Fruit fly (Drosophila melanogaster) whole organism, embryonic: Measurements from ENCODE around the gene mio.

Source experiments
- Antp ChIP-seq: fragments of 200-800 bp; sonication (Bioruptor generic); optimal IDR thresholded peaks from 3 replicates; lab custom pipeline; 2016; ENCODE audit warnings: missing biosample characterization, missing genetic modification characterization
- BEAF-32 ChIP-seq: fragments of 200-800 bp; sonication (Bioruptor generic); optimal IDR thresholded peaks from 3 replicates; lab custom pipeline; 2017; ENCODE audit warnings: missing biosample characterization, missing genetic modification characterization, mild to moderate bottlenecking, moderate library complexity, missing genetic modification reagents
- CG1024 ChIP-seq: fragments of 200-800 bp; sonication (Bioruptor generic); IDR thresholded peaks from 2 replicates; pipeline ENCODE4 v1.3.6; 2022; ENCODE audit warnings: missing biosample characterization, missing genetic modification characterization
- CG11695 ChIP-seq: fragments of 200-800 bp; sonication (Bioruptor generic); IDR thresholded peaks from 3 replicates; pipeline ENCODE4 v1.3.6; 2022; ENCODE audit warnings: missing biosample characterization, missing genetic modification characterization
- CG11723 ChIP-seq: fragments of 200-800 bp; sonication (Bioruptor generic); optimal IDR thresholded peaks from 2 replicates; lab custom pipeline; 2017; ENCODE audit warnings: missing biosample characterization, mild to moderate bottlenecking, missing genetic modification characterization
- CG12744 ChIP-seq: fragments of 200-800 bp; sonication (Bioruptor generic); optimal IDR thresholded peaks from 2 replicates; lab custom pipeline; 2016; ENCODE audit warnings: missing biosample characterization, missing genetic modification characterization
- CG14050 ChIP-seq: fragments of 200-800 bp; sonication (Bioruptor generic); IDR thresholded peaks from 3 replicates; pipeline ENCODE4 v1.3.6; 2022; ENCODE audit warnings: missing biosample characterization, missing genetic modification characterization
- CG16813 ChIP-seq: fragments of 200-800 bp; sonication (Bioruptor generic); IDR thresholded peaks from 3 replicates; pipeline ENCODE4 v1.3.6; 2022; ENCODE audit warnings: missing biosample characterization, missing genetic modification characterization; ENCODE audit not compliant: partially characterized antibody
- CG17328 ChIP-seq: fragments of 200-800 bp; sonication (Bioruptor generic); IDR thresholded peaks from 2 replicates; pipeline ENCODE4 v1.3.6; 2022; ENCODE audit warnings: missing biosample characterization, missing genetic modification characterization
- CG1792 ChIP-seq: fragments of 200-800 bp; sonication (Bioruptor generic); optimal IDR thresholded peaks from 2 replicates; lab custom pipeline; 2016; ENCODE audit warnings: missing biosample characterization, missing genetic modification characterization
- CG18764 ChIP-seq: fragments of 200-800 bp; sonication (Bioruptor generic); optimal IDR thresholded peaks from 3 replicates; lab custom pipeline; 2016; ENCODE audit warnings: missing biosample characterization, missing genetic modification characterization
- CG34224 ChIP-seq: fragments of 200-800 bp; sonication (Bioruptor generic); IDR thresholded peaks from 3 replicates; pipeline ENCODE4 v1.3.6; 2022; ENCODE audit warnings: missing biosample characterization, missing genetic modification characterization; ENCODE audit not compliant: partially characterized antibody
- CG3847 ChIP-seq: fragments of 200-800 bp; sonication (Bioruptor generic); IDR thresholded peaks from 2 replicates; pipeline ENCODE4 v1.3.6; 2022; ENCODE audit warnings: missing biosample characterization, missing genetic modification characterization
- CG4328 ChIP-seq: fragments of 200-800 bp; sonication (Bioruptor generic); optimal IDR thresholded peaks from 3 replicates; lab custom pipeline; 2017; ENCODE audit warnings: missing biosample characterization, missing genetic modification reagents, missing genetic modification characterization
- CG4404 ChIP-seq: fragments of 200-800 bp; sonication (Bioruptor generic); IDR thresholded peaks from 2 replicates; pipeline ENCODE4 v1.3.6; 2022; ENCODE audit warnings: missing biosample characterization, missing genetic modification characterization
- CG6689 ChIP-seq: fragments of 200-800 bp; sonication (Bioruptor generic); IDR thresholded peaks from 2 replicates; pipeline ENCODE4 v1.3.6; 2022; ENCODE audit warnings: missing biosample characterization, missing genetic modification characterization
- CG8281 ChIP-seq: fragments of 200-800 bp; sonication (Bioruptor generic); optimal IDR thresholded peaks from 2 replicates; lab custom pipeline; 2018; ENCODE audit warnings: missing biosample characterization, mild to moderate bottlenecking, missing genetic modification characterization, moderate library complexity
- CG9817 ChIP-seq: fragments of 200-800 bp; sonication (Bioruptor generic); optimal IDR thresholded peaks from 2 replicates; lab custom pipeline; 2018; ENCODE audit warnings: missing biosample characterization, mild to moderate bottlenecking, missing genetic modification characterization, moderate library complexity
- CG9876 ChIP-seq: fragments of 200-800 bp; sonication (Bioruptor generic); optimal IDR thresholded peaks from 2 replicates; lab custom pipeline; 2016; ENCODE audit warnings: missing biosample characterization, missing genetic modification characterization
- Drgx ChIP-seq: fragments of 200-800 bp; sonication (Bioruptor generic); IDR thresholded peaks from 2 replicates; pipeline ENCODE4 v1.3.6; 2022; ENCODE audit warnings: missing biosample characterization, missing genetic modification characterization
- HLH54F ChIP-seq: fragments of 200-800 bp; sonication (Bioruptor generic); optimal IDR thresholded peaks from 3 replicates; lab custom pipeline; 2016; ENCODE audit warnings: missing biosample characterization, missing genetic modification characterization
- Hey ChIP-seq: fragments of 200-800 bp; sonication (Bioruptor generic); optimal IDR thresholded peaks from 3 replicates; lab custom pipeline; 2018; ENCODE audit warnings: missing biosample characterization, mild to moderate bottlenecking, missing genetic modification characterization
- Hr78 ChIP-seq, 2 experiments: fragments of 200-800 bp in 1 of 2; fragments of >200 bp in 1 of 2; sonication (Bioruptor generic) in 1 of 2; optimal IDR thresholded peaks; 2 replicates each; lab custom pipeline; 2017 to 2019; ENCODE audit warnings: missing biosample characterization in 2 of 2, missing genetic modification characterization in 2 of 2, mild to moderate bottlenecking in 1 of 2, moderate library complexity in 1 of 2
- Kr ChIP-seq: fragments of 200-800 bp; sonication (Bioruptor generic); optimal IDR thresholded peaks from 2 replicates; lab custom pipeline; 2017; ENCODE audit warnings: missing biosample characterization, mild to moderate bottlenecking, missing genetic modification characterization
- NC2α ChIP-seq: fragments of 200-800 bp; sonication (Bioruptor generic); optimal IDR thresholded peaks from 2 replicates; lab custom pipeline; 2016; ENCODE audit warnings: missing biosample characterization, missing genetic modification characterization
- Nf-YB ChIP-seq: fragments of 200-800 bp; sonication (Bioruptor generic); optimal IDR thresholded peaks from 3 replicates; lab custom pipeline; 2019; ENCODE audit warnings: missing biosample characterization, mild to moderate bottlenecking, missing genetic modification characterization, moderate library complexity
- Oli ChIP-seq: fragments of 200-800 bp; sonication (Bioruptor generic); optimal IDR thresholded peaks from 2 replicates; lab custom pipeline; 2018; ENCODE audit warnings: missing biosample characterization, mild to moderate bottlenecking, missing genetic modification characterization, moderate library complexity
- Rfx ChIP-seq: fragments of 200-800 bp; sonication (Bioruptor generic); IDR thresholded peaks from 2 replicates; pipeline ENCODE4 v1.3.6; 2022; ENCODE audit warnings: missing biosample characterization, missing genetic modification characterization
- Six4 ChIP-seq: fragments of 200-800 bp; sonication (Bioruptor generic); optimal IDR thresholded peaks from 2 replicates; lab custom pipeline; 2016; ENCODE audit warnings: missing biosample characterization, missing genetic modification characterization
- Xbp1 ChIP-seq: fragments of 200-800 bp; sonication (Bioruptor generic); optimal IDR thresholded peaks from 3 replicates; lab custom pipeline; 2016; ENCODE audit warnings: missing biosample characterization, mild to moderate bottlenecking, missing genetic modification characterization
- cas ChIP-seq: fragments of 200-800 bp; sonication (Bioruptor generic); IDR thresholded peaks from 2 replicates; pipeline ENCODE4 v1.3.6; 2022; ENCODE audit warnings: missing biosample characterization, missing genetic modification characterization
- caup ChIP-seq: fragments of 200-800 bp; sonication (Bioruptor generic); optimal IDR thresholded peaks from 3 replicates; lab custom pipeline; 2017; ENCODE audit warnings: missing biosample characterization, mild to moderate bottlenecking, missing genetic modification characterization, moderate library complexity; ENCODE audit not compliant: severe bottlenecking
- crc ChIP-seq: fragments of 200-800 bp; sonication (Bioruptor generic); optimal IDR thresholded peaks from 2 replicates; lab custom pipeline; 2016; ENCODE audit warnings: missing biosample characterization, missing genetic modification characterization
- dati ChIP-seq: fragments of 200-800 bp; sonication (Bioruptor generic); IDR thresholded peaks from 2 replicates; pipeline ENCODE4 v1.3.6; 2022; ENCODE audit warnings: missing biosample characterization, missing genetic modification characterization
- dimm ChIP-seq: fragments of 200-800 bp; sonication (Bioruptor generic); IDR thresholded peaks from 2 replicates; pipeline ENCODE4 v1.3.6; 2022; ENCODE audit warnings: missing biosample characterization, missing genetic modification characterization
- fd102C ChIP-seq: fragments of 200-800 bp; sonication (Bioruptor generic); optimal IDR thresholded peaks from 2 replicates; lab custom pipeline; 2018; ENCODE audit warnings: missing biosample characterization, mild to moderate bottlenecking, missing genetic modification characterization, moderate library complexity
- ftz-f1 ChIP-seq: fragments of 200-800 bp; sonication (Bioruptor generic); optimal IDR thresholded peaks from 2 replicates; lab custom pipeline; 2016; ENCODE audit warnings: missing biosample characterization, missing genetic modification characterization
- gem ChIP-seq: fragments of 200-800 bp; sonication (Bioruptor generic); optimal IDR thresholded peaks from 2 replicates; lab custom pipeline; 2019; ENCODE audit warnings: missing biosample characterization, mild to moderate bottlenecking, missing genetic modification characterization, moderate library complexity
- gro ChIP-seq: fragments of 200-800 bp; sonication (Bioruptor generic); optimal IDR thresholded peaks from 2 replicates; lab custom pipeline; 2016; ENCODE audit warnings: missing biosample characterization, missing genetic modification characterization
- her ChIP-seq: fragments of 200-800 bp; sonication (Bioruptor generic); optimal IDR thresholded peaks from 2 replicates; lab custom pipeline; 2016; ENCODE audit warnings: missing biosample characterization, missing genetic modification characterization
- lab ChIP-seq: fragments of 200-800 bp; sonication (Bioruptor generic); optimal IDR thresholded peaks from 3 replicates; lab custom pipeline; 2017; ENCODE audit warnings: missing biosample characterization, missing genetic modification characterization, mild to moderate bottlenecking, moderate library complexity, missing genetic modification reagents
- lbe ChIP-seq: fragments of 200-800 bp; sonication (Bioruptor generic); optimal IDR thresholded peaks from 2 replicates; lab custom pipeline; 2016; ENCODE audit warnings: missing biosample characterization, mild to moderate bottlenecking, missing genetic modification characterization
- mld ChIP-seq: fragments of 200-800 bp; sonication (Bioruptor generic); IDR thresholded peaks from 3 replicates; pipeline ENCODE4 v1.3.6; 2022; ENCODE audit warnings: missing biosample characterization, missing genetic modification characterization; ENCODE audit not compliant: partially characterized antibody
- sima ChIP-seq: fragments of 200-800 bp; sonication (Bioruptor generic); optimal IDR thresholded peaks from 2 replicates; lab custom pipeline; 2016; ENCODE audit warnings: missing biosample characterization, missing genetic modification characterization
- sna ChIP-seq: fragments of 200-800 bp; sonication (Bioruptor generic); IDR thresholded peaks from 2 replicates; pipeline ENCODE4 v1.3.6; 2022; ENCODE audit warnings: missing biosample characterization, missing genetic modification characterization; ENCODE audit not compliant: partially characterized antibody
- sr ChIP-seq: fragments of 200-800 bp; sonication (Bioruptor generic); IDR thresholded peaks from 3 replicates; pipeline ENCODE4 v1.3.6; 2022; ENCODE audit warnings: missing biosample characterization, missing genetic modification characterization
- tio ChIP-seq: fragments of 200-800 bp; sonication (Bioruptor generic); optimal IDR thresholded peaks from 2 replicates; lab custom pipeline; 2017; ENCODE audit warnings: missing biosample characterization, missing genetic modification characterization, inconsistent platforms
- ttk ChIP-seq: fragments of 200-800 bp; sonication (Bioruptor generic); IDR thresholded peaks from 2 replicates; pipeline ENCODE4 v2.1.2; 2022; ENCODE audit warnings: missing biosample characterization, missing genetic modification characterization
- tx ChIP-seq: fragments of 200-800 bp; sonication (Bioruptor generic); optimal IDR thresholded peaks from 2 replicates; lab custom pipeline; 2016; ENCODE audit warnings: missing biosample characterization, missing genetic modification characterization
- unpg ChIP-seq: fragments of 200-800 bp; sonication (Bioruptor generic); optimal IDR thresholded peaks from 3 replicates; lab custom pipeline; 2018; ENCODE audit warnings: missing biosample characterization, mild to moderate bottlenecking, missing genetic modification characterization, moderate library complexity

mio gene

DNA sequence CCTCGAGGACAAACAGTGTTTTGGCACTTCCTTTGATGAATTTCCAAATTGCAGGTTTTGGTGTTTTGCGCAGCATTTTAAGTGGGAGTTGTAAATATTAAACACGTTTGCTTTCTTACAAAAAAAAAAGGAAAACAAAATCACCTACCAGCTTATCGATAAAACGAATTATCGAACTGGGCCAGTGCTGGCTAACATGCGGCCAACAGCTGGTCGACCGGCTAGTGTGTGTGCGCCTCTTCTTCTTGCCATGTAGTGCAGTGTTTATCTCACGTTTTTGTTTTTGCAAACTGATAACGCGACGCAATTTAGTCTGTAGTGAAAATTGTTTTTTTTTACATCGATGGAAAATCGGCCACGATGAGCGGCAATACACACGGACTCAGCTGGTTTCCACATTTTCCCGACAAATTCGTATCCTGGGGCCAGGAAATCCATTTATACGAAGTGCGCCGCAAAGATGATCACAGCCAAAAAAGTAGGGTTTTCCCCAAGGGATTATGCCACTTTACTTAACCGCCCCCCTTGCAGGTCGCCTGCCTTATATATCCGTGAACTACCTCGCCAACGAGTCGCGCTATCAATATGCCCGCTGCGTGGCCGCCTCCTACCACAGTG lies at the start of gene mio, which contains the start of the genes CG15386 and CG42371 (continued):
- no peak for TF ChIP-seq dimm (GFP tag; lab: Robert Waterston, UW)
- TF ChIP-seq Rfx: peak; percentile 11; the same call in 1 of the 2 replicates
- no peak for TF ChIP-seq CG17328 (GFP tag; lab: Robert Waterston, UW)
- TF ChIP-seq sr (GFP tag; lab: Robert Waterston, UW): no peak
- peak; percentile 11 for TF ChIP-seq her
- no peak for TF ChIP-seq CG4404 (GFP tag; lab: Robert Waterston, UW)
- no peak for TF ChIP-seq Kr (GFP tag; lab: Kevin White, UChicago)
- 0 out of 3 replicates have a peak, but pooled peaks have one; percentile 23 for TF ChIP-seq CG11695 (GFP tag; lab: Robert Waterston, UW)
- TF ChIP-seq sima (GFP tag; lab: Kevin White, UChicago): no peak
- TF ChIP-seq CG18764: no peak
- no peak for TF ChIP-seq crc (GFP tag; lab: Kevin White, UChicago)
- no peak for TF ChIP-seq lab (GFP tag; lab: Kevin White, UChicago)
- TF ChIP-seq HLH54F (GFP tag; lab: Kevin White, UChicago): no peak
- no peak for TF ChIP-seq gem (tag; lab: Kevin White, UChicago)
- no peak for TF ChIP-seq CG11723
- TF ChIP-seq mld: no peak
- TF ChIP-seq tio (GFP tag; lab: Kevin White, UChicago): no peak
- peak; percentile 57; the same call in 1 of the 3 replicates for TF ChIP-seq CG16813 (GFP tag; lab: Robert Waterston, UW)
- TF ChIP-seq cas (GFP tag; lab: Robert Waterston, UW): no peak
- TF ChIP-seq CG12744 (GFP tag; lab: Kevin White, UChicago): no peak
- no peak for TF ChIP-seq unpg (GFP tag; lab: Kevin White, UChicago)
- no peak for TF ChIP-seq ftz-f1 (GFP tag; lab: Kevin White, UChicago)
- peak; percentile 22 for TF ChIP-seq lbe (GFP tag; lab: Kevin White, UChicago)
- peak; percentile 63; the same call in 2 of the 3 replicates for TF ChIP-seq CG34224 (GFP tag; lab: Robert Waterston, UW)
- TF ChIP-seq Hey: no peak
- TF ChIP-seq caup (GFP tag; lab: Kevin White, UChicago): peak; percentile 9
- no peak for TF ChIP-seq CG9817
- TF ChIP-seq Hr78 (GFP tag; optimal IDR thresholded peaks at IDR 0.05; lab: Kevin White, UChicago): no peak
- TF ChIP-seq Drgx (GFP tag; lab: Robert Waterston, UW): no peak
- no peak for TF ChIP-seq sna (GFP tag; lab: Robert Waterston, UW)
- TF ChIP-seq Nf-YB (GFP tag; lab: Kevin White, UChicago): no peak
- peak; percentile 64 for TF ChIP-seq gro (GFP tag; lab: Kevin White, UChicago)
- TF ChIP-seq Antp (GFP tag; lab: Kevin White, UChicago): peak; percentile 35
- TF ChIP-seq Oli: no peak
- TF ChIP-seq NC2α: no peak
- TF ChIP-seq dati: no peak
- no peak for TF ChIP-seq CG1024 (GFP tag; lab: Robert Waterston, UW)
- TF ChIP-seq Six4: no peak
- TF ChIP-seq ttk (GFP tag; lab: Robert Waterston, UW): no peak
- TF ChIP-seq CG9876: no peak
- no peak for TF ChIP-seq Xbp1 (GFP tag; lab: Kevin White, UChicago)
- no peak for TF ChIP-seq CG1792 (GFP tag; lab: Kevin White, UChicago)
- no peak for TF ChIP-seq tx
- TF ChIP-seq BEAF-32 (GFP tag; lab: Kevin White, UChicago): peak; percentile 52
- no peak for TF ChIP-seq CG6689 (GFP tag; lab: Robert Waterston, UW)
- no peak for TF ChIP-seq CG4328
- no peak for TF ChIP-seq fd102C
- TF ChIP-seq CG8281: no peak
- peak; percentile 35; the same call in 1 of the 2 replicates for TF ChIP-seq CG3847 (GFP tag; lab: Robert Waterston, UW)
- no peak for TF ChIP-seq CG14050 (GFP tag; lab: Robert Waterston, UW)
